1 fruit fly cellular context compared by ENCODE assay signal in genomic region chr3R:20735405-20735804, dm6.
TF ChIP-seq lines count a peak whose summit lies in the region.

Cdk2 (plus strand) TSS chr3R:20735623.

TF ChIP-seq in whole organism, embryonic, 481 proteins besides CTCF, POLR2A, EP300 and RAD21 (continued from another document and continues in another):
- no peak for TF ChIP-seq CG12744 (GFP tag; optimal IDR thresholded peaks at IDR 0.05; lab: Kevin White, UChicago)
- no peak for TF ChIP-seq B-H1 (GFP tag; IDR thresholded peaks at IDR 0.05; lab: Robert Waterston, UW)
- no peak for TF ChIP-seq fd102C (GFP tag; optimal IDR thresholded peaks at IDR 0.05; lab: Kevin White, UChicago)
- no peak for TF ChIP-seq seq (GFP tag; IDR thresholded peaks at IDR 0.05; lab: Robert Waterston, UW)
- no peak for TF ChIP-seq CG10274 (GFP tag; optimal IDR thresholded peaks at IDR 0.05; lab: Kevin White, UChicago)
- no peak for TF ChIP-seq maf-S (GFP tag; optimal IDR thresholded peaks at IDR 0.05; lab: Kevin White, UChicago)
- TF ChIP-seq MBD-R2 (GFP tag; IDR thresholded peaks at IDR 0.05; lab: Robert Waterston, UW), result peak; percentile 98
- TF ChIP-seq CG10543 (GFP tag; optimal IDR thresholded peaks at IDR 0.05; lab: Kevin White, UChicago), result no peak
- TF ChIP-seq HmgD (GFP tag; optimal IDR thresholded peaks at IDR 0.05; lab: Kevin White, UChicago), result peak; percentile 13
- TF ChIP-seq al (GFP tag; IDR thresholded peaks at IDR 0.05; lab: Robert Waterston, UW), result no peak
- TF ChIP-seq Tbp (GFP tag; optimal IDR thresholded peaks at IDR 0.05; lab: Kevin White, UChicago), result no peak
- no peak for TF ChIP-seq Fer3 (tag; optimal IDR thresholded peaks at IDR 0.05; lab: Kevin White, UChicago)
- TF ChIP-seq CG15514 (GFP tag; optimal IDR thresholded peaks at IDR 0.05; lab: Kevin White, UChicago), result peak; percentile 17
- no peak for TF ChIP-seq ham (GFP tag; IDR thresholded peaks at IDR 0.05; lab: Robert Waterston, UW)
- TF ChIP-seq CG17802 (tag; optimal IDR thresholded peaks at IDR 0.05; lab: Kevin White, UChicago), result no peak
- no peak for TF ChIP-seq CG11696 (GFP tag; IDR thresholded peaks at IDR 0.05; lab: Robert Waterston, UW)
- TF ChIP-seq ems (GFP tag; optimal IDR thresholded peaks at IDR 0.05; lab: Kevin White, UChicago), result no peak
- no peak for TF ChIP-seq CG7839 (tag; optimal IDR thresholded peaks at IDR 0.05; lab: Kevin White, UChicago)
- TF ChIP-seq CG10147 (GFP tag; optimal IDR thresholded peaks at IDR 0.05; lab: Kevin White, UChicago), result no peak
- no peak for TF ChIP-seq gce (GFP tag; IDR thresholded peaks at IDR 0.05; lab: Robert Waterston, UW)
- TF ChIP-seq CG9932 (GFP tag; IDR thresholded peaks at IDR 0.05; lab: Robert Waterston, UW), result peak; percentile 74
- no peak for TF ChIP-seq dati (GFP tag; IDR thresholded peaks at IDR 0.05; lab: Robert Waterston, UW)
- TF ChIP-seq lab (GFP tag; optimal IDR thresholded peaks at IDR 0.05; lab: Kevin White, UChicago), result no peak
- TF ChIP-seq CG8765 (GFP tag; IDR thresholded peaks at IDR 0.05; lab: Robert Waterston, UW), result no peak
- TF ChIP-seq CG8388 (GFP tag; optimal IDR thresholded peaks at IDR 0.05; lab: Kevin White, UChicago), result no peak
- TF ChIP-seq H2.0 (GFP tag; IDR thresholded peaks at IDR 0.05; lab: Robert Waterston, UW), result no peak
- no peak for TF ChIP-seq Atf-2 (GFP tag; optimal IDR thresholded peaks at IDR 0.05; lab: Kevin White, UChicago)
- TF ChIP-seq amos (GFP tag; IDR thresholded peaks at IDR 0.05; lab: Robert Waterston, UW; ENCODE audit: partially characterized antibody), result peak; percentile 96
- no peak for TF ChIP-seq sisA (GFP tag; IDR thresholded peaks at IDR 0.05; lab: Robert Waterston, UW)
- TF ChIP-seq Kr (GFP tag; optimal IDR thresholded peaks at IDR 0.05; lab: Kevin White, UChicago), result no peak
- no peak for TF ChIP-seq CG11247 (GFP tag; IDR thresholded peaks at IDR 0.05; lab: Robert Waterston, UW)
- TF ChIP-seq Oli (tag; optimal IDR thresholded peaks at IDR 0.05; lab: Kevin White, UChicago), result no peak
- TF ChIP-seq sc (optimal IDR thresholded peaks at IDR 0.05; lab: Kevin White, UChicago), result no peak
- TF ChIP-seq sc (GFP tag; optimal IDR thresholded peaks at IDR 0.05; lab: Kevin White, UChicago), result no peak
- TF ChIP-seq CG1792 (GFP tag; optimal IDR thresholded peaks at IDR 0.05; lab: Kevin White, UChicago), result no peak
- TF ChIP-seq Atf6 (GFP tag; IDR thresholded peaks at IDR 0.05; lab: Robert Waterston, UW), result no peak
- TF ChIP-seq CG7745 (tag; optimal IDR thresholded peaks at IDR 0.05; lab: Kevin White, UChicago), result no peak
- no peak for TF ChIP-seq CG1529 (GFP tag; optimal IDR thresholded peaks at IDR 0.05; lab: Kevin White, UChicago)
- TF ChIP-seq CG3847 (GFP tag; IDR thresholded peaks at IDR 0.05; lab: Robert Waterston, UW), result 0 out of 2 replicates have a peak, but pooled peaks have one; percentile 10
- TF ChIP-seq jumu (GFP tag; optimal IDR thresholded peaks at IDR 0.05; lab: Kevin White, UChicago), result peak; percentile 75
- TF ChIP-seq CG8924 (tag; optimal IDR thresholded peaks at IDR 0.05; lab: Kevin White, UChicago), result no peak
- no peak for TF ChIP-seq pros (GFP tag; optimal IDR thresholded peaks at IDR 0.05; lab: Kevin White, UChicago)
- no peak for TF ChIP-seq cg (GFP tag; optimal IDR thresholded peaks at IDR 0.05; lab: Kevin White, UChicago)
- TF ChIP-seq dmrt99B (tag; optimal IDR thresholded peaks at IDR 0.05; lab: Kevin White, UChicago), result no peak
- no peak for TF ChIP-seq run (tag; optimal IDR thresholded peaks at IDR 0.05; lab: Kevin White, UChicago)
- 0 out of 2 replicates have a peak, but pooled peaks have one; percentile 19 for TF ChIP-seq chm (GFP tag; IDR thresholded peaks at IDR 0.05; lab: Robert Waterston, UW)
- no peak for TF ChIP-seq dmrt11E (tag; optimal IDR thresholded peaks at IDR 0.05; lab: Kevin White, UChicago)
- TF ChIP-seq onecut (GFP tag; IDR thresholded peaks at IDR 0.05; lab: Robert Waterston, UW), result no peak
- no peak for TF ChIP-seq en (GFP tag; optimal IDR thresholded peaks at IDR 0.05; lab: Kevin White, UChicago)
- TF ChIP-seq D19B (GFP tag; optimal IDR thresholded peaks at IDR 0.05; lab: Kevin White, UChicago), result no peak
- peak; percentile 79 for TF ChIP-seq ato (GFP tag; IDR thresholded peaks at IDR 0.05; lab: Robert Waterston, UW; ENCODE audit: partially characterized antibody)
- TF ChIP-seq Antp (GFP tag; optimal IDR thresholded peaks at IDR 0.05; lab: Kevin White, UChicago), result peak; percentile 12
- TF ChIP-seq CG14965 (GFP tag; optimal IDR thresholded peaks at IDR 0.05; lab: Kevin White, UChicago; ENCODE audit: borderline replicate concordance), result no peak
- TF ChIP-seq Mrtf (GFP tag; IDR thresholded peaks at IDR 0.05; lab: Robert Waterston, UW), result no peak
- TF ChIP-seq gfzf (GFP tag; optimal IDR thresholded peaks at IDR 0.05; lab: Kevin White, UChicago), result peak; percentile 1
- peak in 1 of 2 experiments; percentile 22 for TF ChIP-seq Hr51 (GFP tag; optimal IDR thresholded peaks at IDR 0.05; lab: Kevin White, UChicago)
- TF ChIP-seq abd-A (tag; optimal IDR thresholded peaks at IDR 0.05; lab: Kevin White, UChicago), result no peak
- no peak for TF ChIP-seq CG11085 (GFP tag; IDR thresholded peaks at IDR 0.05; lab: Robert Waterston, UW)
- no peak for TF ChIP-seq zfh1 (GFP tag; IDR thresholded peaks at IDR 0.05; lab: Robert Waterston, UW)
- no peak for TF ChIP-seq ab (GFP tag; optimal IDR thresholded peaks at IDR 0.05; lab: Kevin White, UChicago)
- TF ChIP-seq BEAF-32 (GFP tag; optimal IDR thresholded peaks at IDR 0.05; lab: Kevin White, UChicago), result peak; percentile 89
- no peak for TF ChIP-seq CG43689 (GFP tag; IDR thresholded peaks at IDR 0.05; lab: Robert Waterston, UW)
- TF ChIP-seq rib (GFP tag; IDR thresholded peaks at IDR 0.05; lab: Robert Waterston, UW), result no peak
- TF ChIP-seq Side (GFP tag; optimal IDR thresholded peaks at IDR 0.05; lab: Kevin White, UChicago), result no peak
- no peak for TF ChIP-seq CG8089 (GFP tag; optimal IDR thresholded peaks at IDR 0.05; lab: Kevin White, UChicago)
- no peak for TF ChIP-seq CG7987 (GFP tag; optimal IDR thresholded peaks at IDR 0.05; lab: Kevin White, UChicago)
- TF ChIP-seq MESR4 (GFP tag; optimal IDR thresholded peaks at IDR 0.05; lab: Kevin White, UChicago), result peak; percentile 64
- TF ChIP-seq Camta (GFP tag; optimal IDR thresholded peaks at IDR 0.05; lab: Kevin White, UChicago), result no peak
- no peak for TF ChIP-seq org-1 (GFP tag; optimal IDR thresholded peaks at IDR 0.05; lab: Kevin White, UChicago)
- peak; percentile 87 for TF ChIP-seq sna (GFP tag; IDR thresholded peaks at IDR 0.05; lab: Robert Waterston, UW; ENCODE audit: partially characterized antibody)
- no peak for TF ChIP-seq CG1602 (GFP tag; optimal IDR thresholded peaks at IDR 0.05; lab: Kevin White, UChicago)
- TF ChIP-seq sd (tag; optimal IDR thresholded peaks at IDR 0.05; lab: Kevin White, UChicago), result no peak
- peak; percentile 84 for TF ChIP-seq zen2 (GFP tag; IDR thresholded peaks at IDR 0.05; lab: Robert Waterston, UW; ENCODE audit: partially characterized antibody)
- TF ChIP-seq Med (GFP tag; lab: Kevin White, UChicago), result peak; percentile 91
- no peak for TF ChIP-seq CG18262 (tag; optimal IDR thresholded peaks at IDR 0.05; lab: Kevin White, UChicago)
- no peak for TF ChIP-seq CG3407 (GFP tag; optimal IDR thresholded peaks at IDR 0.05; lab: Kevin White, UChicago)
- TF ChIP-seq CG12155 (GFP tag; optimal IDR thresholded peaks at IDR 0.05; lab: Kevin White, UChicago), result peak; percentile 2
- no peak for TF ChIP-seq CG32772 (GFP tag; IDR thresholded peaks at IDR 0.05; lab: Robert Waterston, UW)
- no peak for TF ChIP-seq Dad (GFP tag; optimal IDR thresholded peaks at IDR 0.05; lab: Kevin White, UChicago)
- TF ChIP-seq salm (tag; optimal IDR thresholded peaks at IDR 0.05; lab: Kevin White, UChicago), result no peak
- TF ChIP-seq Hmr (GFP tag; optimal IDR thresholded peaks at IDR 0.05; lab: Kevin White, UChicago), result no peak
- TF ChIP-seq vfl (GFP tag; optimal IDR thresholded peaks at IDR 0.05; lab: Kevin White, UChicago), result no peak
- no peak for TF ChIP-seq caup (GFP tag; optimal IDR thresholded peaks at IDR 0.05; lab: Kevin White, UChicago; ENCODE audit: severe bottlenecking)
- peak; percentile 38 for TF ChIP-seq CG12659 (GFP tag; optimal IDR thresholded peaks at IDR 0.05; lab: Kevin White, UChicago)
- TF ChIP-seq CG42726 (GFP tag; IDR thresholded peaks at IDR 0.05; lab: Robert Waterston, UW; ENCODE audit: partially characterized antibody), result peak; percentile 96
- TF ChIP-seq Elba2 (GFP tag; optimal IDR thresholded peaks at IDR 0.05; lab: Kevin White, UChicago), result no peak
- TF ChIP-seq cas (GFP tag; IDR thresholded peaks at IDR 0.05; lab: Robert Waterston, UW), result no peak
- no peak for TF ChIP-seq stc (GFP tag; IDR thresholded peaks at IDR 0.05; lab: Robert Waterston, UW)
- peak; percentile 96 for TF ChIP-seq CG17385 (GFP tag; optimal IDR thresholded peaks at IDR 0.05; lab: Kevin White, UChicago)
- TF ChIP-seq CG3995 (GFP tag; optimal IDR thresholded peaks at IDR 0.05; lab: Kevin White, UChicago), result no peak
- TF ChIP-seq Bgb (GFP tag; IDR thresholded peaks at IDR 0.05; lab: Robert Waterston, UW; ENCODE audit: partially characterized antibody), result peak; percentile 93
- peak; percentile 92 for TF ChIP-seq Sry-δ (GFP tag; optimal IDR thresholded peaks at IDR 0.05; lab: Kevin White, UChicago)
- TF ChIP-seq CG8290 (GFP tag; optimal IDR thresholded peaks at IDR 0.05; lab: Kevin White, UChicago), result no peak
- TF ChIP-seq CG8290 (tag; optimal IDR thresholded peaks at IDR 0.05; lab: Kevin White, UChicago), result no peak
- peak; percentile 68 for TF ChIP-seq CG1603 (tag; optimal IDR thresholded peaks at IDR 0.05; lab: Kevin White, UChicago)
- no peak for TF ChIP-seq lov (optimal IDR thresholded peaks at IDR 0.05; lab: Kevin White, UChicago)
- no peak for TF ChIP-seq lov (GFP tag; IDR thresholded peaks at IDR 0.05; lab: Robert Waterston, UW)
- no peak for TF ChIP-seq sens-2 (GFP tag; IDR thresholded peaks at IDR 0.05; lab: Robert Waterston, UW)
- no peak for TF ChIP-seq p53 (GFP tag; optimal IDR thresholded peaks at IDR 0.05; lab: Kevin White, UChicago)
- TF ChIP-seq D (optimal IDR thresholded peaks at IDR 0.05; lab: Kevin White, UChicago), result no peak
- TF ChIP-seq D (GFP tag; optimal IDR thresholded peaks at IDR 0.05; lab: Kevin White, UChicago), result no peak
- peak; percentile 54 for TF ChIP-seq nmo (GFP tag; optimal IDR thresholded peaks at IDR 0.05; lab: Kevin White, UChicago)
- no peak for TF ChIP-seq CG18764 (GFP tag; optimal IDR thresholded peaks at IDR 0.05; lab: Kevin White, UChicago)
- TF ChIP-seq Dek (tag; optimal IDR thresholded peaks at IDR 0.05; lab: Kevin White, UChicago), result no peak
- no peak for TF ChIP-seq CG30431 (GFP tag; optimal IDR thresholded peaks at IDR 0.05; lab: Kevin White, UChicago)
- TF ChIP-seq CG7928 (GFP tag; optimal IDR thresholded peaks at IDR 0.05; lab: Kevin White, UChicago), result no peak
- no peak for TF ChIP-seq ci (GFP tag; IDR thresholded peaks at IDR 0.05; lab: Robert Waterston, UW)
- TF ChIP-seq Vsx1 (GFP tag; optimal IDR thresholded peaks at IDR 0.05; lab: Kevin White, UChicago), result no peak
- no peak for TF ChIP-seq cad (GFP tag; optimal IDR thresholded peaks at IDR 0.05; lab: Kevin White, UChicago)
- peak; percentile 98 for TF ChIP-seq wek (GFP tag; optimal IDR thresholded peaks at IDR 0.05; lab: Kevin White, UChicago)
- no peak for TF ChIP-seq mirr (GFP tag; optimal IDR thresholded peaks at IDR 0.05; lab: Kevin White, UChicago)
- no peak for TF ChIP-seq CG14014 (GFP tag; IDR thresholded peaks at IDR 0.05; lab: Robert Waterston, UW)
- no peak for TF ChIP-seq Oaz (GFP tag; IDR thresholded peaks at IDR 0.05; lab: Robert Waterston, UW)
- no peak for TF ChIP-seq CG14050 (GFP tag; IDR thresholded peaks at IDR 0.05; lab: Robert Waterston, UW)
- peak; percentile 67 for TF ChIP-seq bigmax (GFP tag; optimal IDR thresholded peaks at IDR 0.05; lab: Kevin White, UChicago)
- TF ChIP-seq CG18619 (GFP tag; optimal IDR thresholded peaks at IDR 0.05; lab: Kevin White, UChicago), result no peak
- no peak for TF ChIP-seq so (GFP tag; IDR thresholded peaks at IDR 0.05; lab: Robert Waterston, UW)
- TF ChIP-seq pan (optimal IDR thresholded peaks at IDR 0.05; lab: Kevin White, UChicago), result no peak
- no peak for TF ChIP-seq pan (GFP tag; optimal IDR thresholded peaks at IDR 0.05 in 1 of 2, IDR thresholded peaks at IDR 0.05 in 1 of 2)
- TF ChIP-seq CG17829 (tag; optimal IDR thresholded peaks at IDR 0.05; lab: Kevin White, UChicago), result peak; percentile 14
- no peak for TF ChIP-seq hth (optimal IDR thresholded peaks at IDR 0.05; lab: Kevin White, UChicago)
- no peak for TF ChIP-seq Aef1 (GFP tag; IDR thresholded peaks at IDR 0.05; lab: Robert Waterston, UW)
- peak; percentile 5 for TF ChIP-seq CG13894 (tag; optimal IDR thresholded peaks at IDR 0.05; lab: Kevin White, UChicago)
- TF ChIP-seq CG3281 (GFP tag; optimal IDR thresholded peaks at IDR 0.05; lab: Kevin White, UChicago), result no peak
- peak; percentile 45 for TF ChIP-seq trem (tag; optimal IDR thresholded peaks at IDR 0.05; lab: Kevin White, UChicago)
- no peak for TF ChIP-seq CG9215 (GFP tag; IDR thresholded peaks at IDR 0.05; lab: Robert Waterston, UW)
- TF ChIP-seq Nf-YB (GFP tag; optimal IDR thresholded peaks at IDR 0.05; lab: Kevin White, UChicago), result no peak
- TF ChIP-seq CG9817 (tag; optimal IDR thresholded peaks at IDR 0.05; lab: Kevin White, UChicago), result no peak
- no peak for TF ChIP-seq CG10959 (GFP tag; IDR thresholded peaks at IDR 0.05; lab: Robert Waterston, UW)
- peak; percentile 93 for TF ChIP-seq CG13287 (GFP tag; IDR thresholded peaks at IDR 0.05; lab: Robert Waterston, UW; ENCODE audit: partially characterized antibody)
- no peak for TF ChIP-seq Hmx (GFP tag; optimal IDR thresholded peaks at IDR 0.05; lab: Kevin White, UChicago)
- TF ChIP-seq gcm2 (GFP tag; optimal IDR thresholded peaks at IDR 0.05; lab: Kevin White, UChicago), result no peak
- TF ChIP-seq CG4404 (GFP tag; IDR thresholded peaks at IDR 0.05; lab: Robert Waterston, UW), result no peak
- TF ChIP-seq Blimp-1 (GFP tag; optimal IDR thresholded peaks at IDR 0.05; lab: Kevin White, UChicago), result no peak
- TF ChIP-seq dm (GFP tag; optimal IDR thresholded peaks at IDR 0.05; lab: Kevin White, UChicago), result peak; percentile 0
- no peak for TF ChIP-seq CG2199 (GFP tag; IDR thresholded peaks at IDR 0.05; lab: Robert Waterston, UW)
- no peak for TF ChIP-seq Max (GFP tag; optimal IDR thresholded peaks at IDR 0.05; lab: Kevin White, UChicago)
- TF ChIP-seq Hr3 (GFP tag; optimal IDR thresholded peaks at IDR 0.05; lab: Kevin White, UChicago), result no peak
- TF ChIP-seq CG5180 (GFP tag; optimal IDR thresholded peaks at IDR 0.05; lab: Kevin White, UChicago), result no peak
- TF ChIP-seq twi (tag; optimal IDR thresholded peaks at IDR 0.05; lab: Kevin White, UChicago), result no peak
